Fruit fly (Drosophila melanogaster) whole organism, wandering third instar larva: ENCODE data around the gene CG14440.

Experiments used
- Abd-B ChIP-seq: fragments of >200 bp; optimal IDR thresholded peaks from 2 replicates; lab custom pipeline; 2017; ENCODE audit warnings: missing biosample characterization, missing genetic modification characterization
- CG32264 ChIP-seq: fragments of 200-800 bp; sonication (Bioruptor generic); optimal IDR thresholded peaks from 2 replicates; lab custom pipeline; 2016; ENCODE audit warnings: missing biosample characterization, missing genetic modification characterization
- CG9705 ChIP-seq: fragments of 200-800 bp; sonication (Bioruptor generic); optimal IDR thresholded peaks from 2 replicates; lab custom pipeline; 2018; ENCODE audit warnings: missing biosample characterization, mild to moderate bottlenecking, missing genetic modification characterization
- CrebA ChIP-seq: fragments of 200-800 bp; sonication (Bioruptor generic); optimal IDR thresholded peaks from 2 replicates; lab custom pipeline; 2016; ENCODE audit warnings: missing biosample characterization, mild to moderate bottlenecking, missing genetic modification characterization, borderline replicate concordance
- Dfd ChIP-seq: fragments of >200 bp; optimal IDR thresholded peaks from 2 replicates; lab custom pipeline; 2017; ENCODE audit warnings: missing biosample characterization, missing genetic modification characterization
- Dif ChIP-seq: fragments of 200-275, 200-300 bp; sonication (Bioruptor generic); optimal IDR thresholded peaks from 2 replicates; lab custom pipeline; 2018; ENCODE audit warnings: missing biosample characterization, missing genetic modification characterization; ENCODE audit not compliant: partially characterized antibody
- GATAd ChIP-seq: sonication (Bioruptor generic); optimal IDR thresholded peaks from 2 replicates; lab custom pipeline; 2016; ENCODE audit warnings: missing biosample characterization, missing genetic modification characterization
- HLH106 ChIP-seq: fragments of 200-800 bp; optimal IDR thresholded peaks from 3 replicates; lab custom pipeline; 2019; ENCODE audit warnings: missing biosample characterization, mild to moderate bottlenecking, missing genetic modification characterization, moderate library complexity
- Hnf4 ChIP-seq: fragments of 200-800 bp; sonication (Bioruptor generic); optimal IDR thresholded peaks from 2 replicates; lab custom pipeline; 2016; ENCODE audit warnings: missing biosample characterization, mild to moderate bottlenecking, missing genetic modification characterization
- Hr78 ChIP-seq: fragments of >200 bp; optimal IDR thresholded peaks from 2 replicates; lab custom pipeline; 2017; ENCODE audit warnings: missing biosample characterization, missing genetic modification characterization
- Hr83 ChIP-seq: fragments of 200-300 bp; sonication (Bioruptor generic); optimal IDR thresholded peaks from 2 replicates; lab custom pipeline; 2016; ENCODE audit warnings: missing biosample characterization, mild to moderate bottlenecking, missing genetic modification characterization, moderate library complexity; ENCODE audit not compliant: poor library complexity, severe bottlenecking
- Jra ChIP-seq: sonication (Bioruptor generic); optimal IDR thresholded peaks from 2 replicates; lab custom pipeline; 2016; ENCODE audit warnings: missing biosample characterization, missing genetic modification characterization
- Mio ChIP-seq: sonication (Bioruptor generic); optimal IDR thresholded peaks from 2 replicates; lab custom pipeline; 2016; ENCODE audit warnings: missing biosample characterization, missing genetic modification characterization
- Myc ChIP-seq: fragments of >200 bp; optimal IDR thresholded peaks from 2 replicates; lab custom pipeline; 2017
- N ChIP-seq: fragments of >200 bp; optimal IDR thresholded peaks from 2 replicates; lab custom pipeline; 2018; ENCODE audit warnings: missing biosample characterization, missing external identifiers, missing genetic modification characterization
- OdsH ChIP-seq: fragments of 200-800 bp; sonication (Bioruptor generic); optimal IDR thresholded peaks from 2 replicates; lab custom pipeline; 2016; ENCODE audit warnings: missing biosample characterization, mild to moderate bottlenecking, missing genetic modification characterization
- Rel ChIP-seq, 2 experiments: fragments of 200-800 bp; sonication (Bioruptor generic) in 1 of 2; optimal IDR thresholded peaks; 2 replicates in 1 of 2; 3 replicates in 1 of 2; lab custom pipeline; 2016 to 2019; ENCODE audit warnings: mild to moderate bottlenecking in 2 of 2, missing biosample characterization in 2 of 2, missing genetic modification characterization in 2 of 2, moderate library complexity in 1 of 2
- Sp1 ChIP-seq: fragments of 200-800 bp; sonication (Bioruptor generic); optimal IDR thresholded peaks from 3 replicates; lab custom pipeline; 2019; ENCODE audit warnings: missing biosample characterization, mild to moderate bottlenecking, missing genetic modification characterization, moderate library complexity
- Vsx2 ChIP-seq: fragments of 200-300, 225-300 bp; sonication (Bioruptor generic); optimal IDR thresholded peaks from 2 replicates; lab custom pipeline; 2018; ENCODE audit warnings: missing biosample characterization, missing genetic modification characterization; ENCODE audit not compliant: partially characterized antibody
- br ChIP-seq: fragments of 200-800 bp; sonication (Bioruptor generic); optimal IDR thresholded peaks from 2 replicates; lab custom pipeline; 2016; ENCODE audit warnings: missing biosample characterization, missing genetic modification characterization
- brk ChIP-seq: fragments of 200-800 bp; sonication (Bioruptor generic); optimal IDR thresholded peaks from 2 replicates; lab custom pipeline; 2016; ENCODE audit warnings: missing biosample characterization, mild to moderate bottlenecking, missing genetic modification characterization
- dl ChIP-seq, 2 experiments: fragments of 175-275, 200-275 bp in 1 of 2; fragments of 200-275 bp in 1 of 2; sonication (Bioruptor generic); optimal IDR thresholded peaks; lab custom pipeline; 2018; ENCODE audit warnings: mild to moderate bottlenecking in 2 of 2, missing biosample characterization in 2 of 2, missing genetic modification characterization in 2 of 2, moderate library complexity in 2 of 2; ENCODE audit not compliant: partially characterized antibody in 2 of 2, insufficient read depth in 1 of 2
- dmrt93B ChIP-seq: fragments of 200-800 bp; sonication (Bioruptor generic); optimal IDR thresholded peaks from 2 replicates; lab custom pipeline; 2018; ENCODE audit warnings: missing biosample characterization, mild to moderate bottlenecking, missing genetic modification characterization
- dsf ChIP-seq: sonication (Bioruptor generic); optimal IDR thresholded peaks from 2 replicates; lab custom pipeline; 2016; ENCODE audit warnings: missing biosample characterization, missing genetic modification characterization, borderline replicate concordance
- ey ChIP-seq: fragments of 200-800 bp; sonication (Bioruptor generic); optimal IDR thresholded peaks from 2 replicates; lab custom pipeline; 2016; ENCODE audit warnings: missing biosample characterization, missing genetic modification characterization
- foxo ChIP-seq, 2 experiments: fragments of 200-800 bp; sonication (Bioruptor generic); optimal IDR thresholded peaks; 2 replicates in 1 of 2; 3 replicates in 1 of 2; lab custom pipeline; 2016 to 2017; ENCODE audit warnings: missing biosample characterization in 2 of 2, missing genetic modification characterization in 2 of 2
- fru ChIP-seq: fragments of 200-800 bp; sonication (Bioruptor generic); optimal IDR thresholded peaks from 3 replicates; lab custom pipeline; 2016; ENCODE audit warnings: missing biosample characterization, mild to moderate bottlenecking, missing genetic modification characterization
- h ChIP-seq: fragments of 200-800 bp; sonication (Bioruptor generic); optimal IDR thresholded peaks from 3 replicates; lab custom pipeline; 2016; ENCODE audit warnings: missing biosample characterization, mild to moderate bottlenecking, missing genetic modification characterization
- jim ChIP-seq: fragments of 175-275, 200-325 bp; sonication (Bioruptor generic); optimal IDR thresholded peaks from 2 replicates; lab custom pipeline; 2016; ENCODE audit warnings: missing biosample characterization, mild to moderate bottlenecking, missing genetic modification characterization
- lola ChIP-seq: fragments of >200 bp; optimal IDR thresholded peaks from 2 replicates; lab custom pipeline; 2017; ENCODE audit warnings: missing biosample characterization, missing genetic modification characterization
- pan ChIP-seq: fragments of >200 bp; optimal IDR thresholded peaks from 2 replicates; lab custom pipeline; 2017
- psq ChIP-seq: fragments of 200-800 bp; sonication (Bioruptor generic); optimal IDR thresholded peaks from 3 replicates; lab custom pipeline; 2017; ENCODE audit warnings: missing biosample characterization, mild to moderate bottlenecking, missing genetic modification characterization, moderate library complexity
- rgr ChIP-seq: fragments of 200-800 bp; sonication (Bioruptor generic); optimal IDR thresholded peaks from 3 replicates; lab custom pipeline; 2016; ENCODE audit warnings: missing biosample characterization, mild to moderate bottlenecking, missing genetic modification characterization
- sage ChIP-seq: fragments of 200-800 bp; sonication (Bioruptor generic); optimal IDR thresholded peaks from 2 replicates; lab custom pipeline; 2016; ENCODE audit warnings: missing biosample characterization, mild to moderate bottlenecking, missing genetic modification characterization
- sv ChIP-seq: fragments of 200-800 bp; sonication (Bioruptor generic); optimal IDR thresholded peaks from 3 replicates; lab custom pipeline; 2016; ENCODE audit warnings: missing biosample characterization, missing genetic modification characterization
- tai ChIP-seq: sonication (Bioruptor generic); optimal IDR thresholded peaks from 2 replicates; lab custom pipeline; 2016; ENCODE audit warnings: missing biosample characterization, missing genetic modification characterization
- usp ChIP-seq: fragments of >200 bp; optimal IDR thresholded peaks from 2 replicates; lab custom pipeline; 2017; ENCODE audit warnings: missing biosample characterization, missing genetic modification characterization
- woc ChIP-seq: sonication (Bioruptor generic); optimal IDR thresholded peaks from 2 replicates; lab custom pipeline; 2016; ENCODE audit warnings: missing biosample characterization, mild to moderate bottlenecking, missing genetic modification characterization

The CG14440 gene

dm6 chrX:6699255-6699885, 1.0 kb upstream of the CG14440 start, which contains the start of gene CG14441:
CG14441 (plus strand) TSS chrX:6699508.
- TF ChIP-seq psq (peak; percentile 69), brk (GFP tag; lab: Kevin White, UChicago) (peak; percentile 44), dmrt93B (peak; percentile 3), foxo (GFP tag; optimal IDR thresholded peaks at IDR 0.05; lab: Kevin White, UChicago) (peak in 1 of 2 experiments; percentile 51), tai (GFP tag; lab: Kevin White, UChicago) (no peak), Jra (GFP tag; lab: Kevin White, UChicago) (no peak), Dif (GFP tag; lab: Kevin White, UChicago) (no peak), Abd-B (GFP tag; lab: Kevin White, UChicago) (no peak), Rel (GFP tag; optimal IDR thresholded peaks at IDR 0.05; lab: Kevin White, UChicago) (peak; percentile 57), Rel (tag; optimal IDR thresholded peaks at IDR 0.05; lab: Kevin White, UChicago) (peak; percentile 21), Dfd (GFP tag; lab: Kevin White, UChicago) (no peak), GATAd (GFP tag; lab: Kevin White, UChicago) (no peak), CrebA (GFP tag; lab: Kevin White, UChicago) (no peak), Mio (GFP tag; lab: Kevin White, UChicago) (no peak), fru (peak; percentile 100), br (GFP tag; lab: Kevin White, UChicago) (peak; percentile 57), dsf (GFP tag; lab: Kevin White, UChicago) (no peak), OdsH (GFP tag; lab: Kevin White, UChicago) (peak; percentile 40), sage (GFP tag; lab: Kevin White, UChicago) (peak; percentile 21), ey (GFP tag; lab: Kevin White, UChicago) (peak; percentile 39), dl (GFP tag; optimal IDR thresholded peaks at IDR 0.05; lab: Kevin White, UChicago; ENCODE audit: insufficient read depth in 1 of 2, partially characterized antibody in 2 of 2) (no peak), woc (GFP tag; lab: Kevin White, UChicago) (peak; percentile 93), CG32264 (GFP tag; lab: Kevin White, UChicago) (peak; percentile 47), Hr78 (GFP tag; lab: Kevin White, UChicago) (no peak), Myc (peak; percentile 71), lola (GFP tag; lab: Kevin White, UChicago) (no peak), jim (GFP tag; lab: Kevin White, UChicago) (no peak), h (GFP tag; lab: Kevin White, UChicago) (peak; percentile 66), usp (GFP tag; lab: Kevin White, UChicago) (no peak), Hnf4 (GFP tag; lab: Kevin White, UChicago) (peak; percentile 45), sv (GFP tag; lab: Kevin White, UChicago) (peak; percentile 34), pan (lab: Kevin White, UChicago) (no peak), rgr (GFP tag; lab: Kevin White, UChicago) (peak; percentile 65), HLH106 (peak; percentile 50), Hr83 (GFP tag; lab: Kevin White, UChicago) (no peak), CG9705 (GFP tag; lab: Kevin White, UChicago) (peak; percentile 17), Vsx2 (GFP tag; lab: Kevin White, UChicago) (no peak), Sp1 (GFP tag; lab: Kevin White, UChicago) (peak; percentile 73), N (GFP tag; lab: Kevin White, UChicago) (no peak)

dm6 chrX:6696467-6696866, 1.9 kb downstream of the CG14440 start:
- TF ChIP-seq CrebA (GFP tag; lab: Kevin White, UChicago), result no peak
- TF ChIP-seq ey (GFP tag; lab: Kevin White, UChicago), result peak; percentile 70
- TF ChIP-seq GATAd (GFP tag; lab: Kevin White, UChicago), result no peak
- peak; percentile 32 for TF ChIP-seq CG9705 (GFP tag; lab: Kevin White, UChicago)
- peak; percentile 71 for TF ChIP-seq h (GFP tag; lab: Kevin White, UChicago)
- TF ChIP-seq foxo (GFP tag; optimal IDR thresholded peaks at IDR 0.05; lab: Kevin White, UChicago), result peak in 1 of 2 experiments; percentile 75
- TF ChIP-seq OdsH (GFP tag; lab: Kevin White, UChicago), result peak; percentile 67
- TF ChIP-seq br (GFP tag; lab: Kevin White, UChicago), result peak; percentile 79
- TF ChIP-seq Sp1 (GFP tag; lab: Kevin White, UChicago), result peak; percentile 82
- no peak for TF ChIP-seq sage (GFP tag; lab: Kevin White, UChicago)
- no peak for TF ChIP-seq dsf (GFP tag; lab: Kevin White, UChicago)
- no peak for TF ChIP-seq Hr83 (GFP tag; lab: Kevin White, UChicago)
- no peak for TF ChIP-seq jim (GFP tag; lab: Kevin White, UChicago)
- TF ChIP-seq psq, result peak; percentile 30
- peak; percentile 28 for TF ChIP-seq Hnf4 (GFP tag; lab: Kevin White, UChicago)
- TF ChIP-seq pan (lab: Kevin White, UChicago), result no peak
- no peak for TF ChIP-seq usp (GFP tag; lab: Kevin White, UChicago)
- TF ChIP-seq Abd-B (GFP tag; lab: Kevin White, UChicago), result no peak
- TF ChIP-seq Hr78 (GFP tag; lab: Kevin White, UChicago), result no peak
- no peak for TF ChIP-seq Dif (GFP tag; lab: Kevin White, UChicago)
- no peak for TF ChIP-seq Vsx2 (GFP tag; lab: Kevin White, UChicago)
- peak; percentile 84 for TF ChIP-seq fru
- TF ChIP-seq HLH106, result peak; percentile 67
- TF ChIP-seq sv (GFP tag; lab: Kevin White, UChicago), result peak; percentile 28
- TF ChIP-seq CG32264 (GFP tag; lab: Kevin White, UChicago), result peak; percentile 45
- peak; percentile 38 for TF ChIP-seq woc (GFP tag; lab: Kevin White, UChicago)
- TF ChIP-seq dl (GFP tag; optimal IDR thresholded peaks at IDR 0.05; lab: Kevin White, UChicago; ENCODE audit: insufficient read depth in 1 of 2, partially characterized antibody in 2 of 2), result no peak
- TF ChIP-seq dmrt93B, result peak; percentile 40
- TF ChIP-seq brk (GFP tag; lab: Kevin White, UChicago), result no peak
- TF ChIP-seq tai (GFP tag; lab: Kevin White, UChicago), result no peak
- no peak for TF ChIP-seq Dfd (GFP tag; lab: Kevin White, UChicago)
- TF ChIP-seq N (GFP tag; lab: Kevin White, UChicago), result no peak
- no peak for TF ChIP-seq Myc
- TF ChIP-seq rgr (GFP tag; lab: Kevin White, UChicago), result peak; percentile 74
- TF ChIP-seq Jra (GFP tag; lab: Kevin White, UChicago), result no peak
- no peak for TF ChIP-seq Rel (GFP tag; optimal IDR thresholded peaks at IDR 0.05; lab: Kevin White, UChicago)
- peak; percentile 28 for TF ChIP-seq Rel (tag; optimal IDR thresholded peaks at IDR 0.05; lab: Kevin White, UChicago)
- no peak for TF ChIP-seq lola (GFP tag; lab: Kevin White, UChicago)
- no peak for TF ChIP-seq Mio (GFP tag; lab: Kevin White, UChicago)
